Worm (Caenorhabditis elegans) whole organism, L4/young adult: ENCODE data around the gene ZK287.1.

ENCODE experiments used
- dao-5 ChIP-seq: sonication (generic microtip); optimal IDR thresholded peaks from 2 replicates; lab custom pipeline; 2016; ENCODE audit warnings: missing genotype, missing genetic modification characterization, moderate library complexity, missing compliant biosample characterization
- him-1 ChIP-seq: sonication (generic microtip); optimal IDR thresholded peaks from 2 replicates; lab custom pipeline; 2016; ENCODE audit warnings: missing genotype, missing genetic modification reagents, missing genetic modification characterization, missing compliant biosample characterization

ce11 chrV:9692649-9693112, 26.2 kb downstream of the ZK287.1 start, which contains the start of gene ZK287.7:
- TF ChIP-seq dao-5 (tag; lab: Kevin White, UChicago) = no peak
- TF ChIP-seq him-1 (tag; lab: Kevin White, UChicago) = no peak
